Worm (Caenorhabditis elegans): ENCODE data around the gene C35C5.8.

Gene C35C5.8

DNA sequence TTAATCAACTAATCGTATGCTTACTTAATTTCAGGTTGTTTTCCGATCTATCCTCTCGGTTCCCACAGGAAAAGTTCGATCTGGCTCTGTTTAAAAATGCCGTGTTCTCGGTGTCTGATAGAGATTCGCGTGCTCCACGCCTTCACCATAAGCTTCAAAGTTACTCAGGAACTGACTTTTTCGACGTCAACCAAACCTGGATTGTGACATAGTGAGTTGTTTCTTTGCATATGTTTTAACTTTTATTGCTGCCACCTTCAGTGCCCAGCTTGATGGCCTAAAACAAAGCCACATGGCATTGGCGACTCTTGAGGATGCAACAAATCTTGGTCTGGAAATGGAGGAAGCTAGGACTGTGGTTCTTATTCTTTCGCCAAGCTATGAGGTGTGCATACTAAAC, 52.5 kb downstream of the C35C5.8 start:
- TF ChIP-seq eor-1 (tag; optimal IDR thresholded peaks at IDR 0.05) (no peak), jun-1 (tag; optimal IDR thresholded peaks at IDR 0.05) (no peak), elt-3 (tag; optimal IDR thresholded peaks at IDR 0.05) (no peak), nhr-25 (tag; optimal IDR thresholded peaks at IDR 0.05) (no peak), ama-1 (optimal IDR thresholded peaks at IDR 0.05) (no peak), nhr-23 (tag; optimal IDR thresholded peaks at IDR 0.05) (no peak), daf-12 (tag; optimal IDR thresholded peaks at IDR 0.05) (no peak), pha-4 (tag; optimal IDR thresholded peaks at IDR 0.05) (no peak), fkh-10 (GFP tag; optimal IDR thresholded peaks at IDR 0.05) (no peak), nhr-11 (tag; optimal IDR thresholded peaks at IDR 0.05) (no peak), nhr-28 (tag; optimal IDR thresholded peaks at IDR 0.05) (no peak), elt-1 (tag; optimal IDR thresholded peaks at IDR 0.05) (no peak), ztf-11 (tag; optimal IDR thresholded peaks at IDR 0.05) (no peak), unc-39 (tag; optimal IDR thresholded peaks at IDR 0.05) (no peak), R02D3.7 (tag; optimal IDR thresholded peaks at IDR 0.05) (no peak)

Measured in whole organism, L3 larva.